Worm (Caenorhabditis elegans): ENCODE data around the gene gldi-8.

Gene gldi-8

ce11 chrIII:12612519-12612935 lies 13.0 kb upstream of the gldi-8 start (continued):
- TF ChIP-seq nhr-77 (tag; optimal IDR thresholded peaks at IDR 0.05) (peak; percentile 79), mdl-1 (tag; optimal IDR thresholded peaks at IDR 0.05) (peak; percentile 96 to 98), nhr-23 (tag; optimal IDR thresholded peaks at IDR 0.05) (no peak), unc-62 (GFP tag; optimal IDR thresholded peaks at IDR 0.05) (peak; percentile 100)

- TF ChIP-seq blmp-1 (tag; optimal IDR thresholded peaks at IDR 0.05; ENCODE audit: insufficient read depth) (no peak), ztf-1 (GFP tag; conservative IDR thresholded peaks at IDR 0.05) (no peak), ZK546.5 (tag; optimal IDR thresholded peaks at IDR 0.05) (no peak), nhr-129 (tag; optimal IDR thresholded peaks at IDR 0.05) (no peak), alr-1 (tag; optimal IDR thresholded peaks at IDR 0.05) (no peak), lin-13 (GFP tag; optimal IDR thresholded peaks at IDR 0.05) (no peak), egl-27 (tag; optimal IDR thresholded peaks at IDR 0.05) (no peak), zag-1 (tag; optimal IDR thresholded peaks at IDR 0.05) (no peak), ztf-11 (tag; optimal IDR thresholded peaks at IDR 0.05) (no peak), lin-11 (tag; optimal IDR thresholded peaks at IDR 0.05) (no peak), ceh-82 (tag; optimal IDR thresholded peaks at IDR 0.05) (no peak), fos-1 (tag; optimal IDR thresholded peaks at IDR 0.05) (no peak), C34F6.9 (tag; optimal IDR thresholded peaks at IDR 0.05) (no peak)
These were observed 11.9 kb upstream of the gldi-8 start for ce11 chrIII:12611414-12611813.

ce11 chrIII:12609410-12609809 lies 9.9 kb upstream of the gldi-8 start:
- TF ChIP-seq ama-1 (optimal IDR thresholded peaks at IDR 0.05) = peak; percentile 26
- TF ChIP-seq dmd-4 (tag; optimal IDR thresholded peaks at IDR 0.05) = no peak

ce11 chrIII:12608989-12609388 lies 9.5 kb upstream of the gldi-8 start, which contains the start of gene Y111B2A.12:
Gene Y111B2A.12, plus strand, starts transcription at chrIII:12609289.
- no peak for TF ChIP-seq elt-3 (tag; optimal IDR thresholded peaks at IDR 0.05)
- TF ChIP-seq unc-62 (GFP tag; optimal IDR thresholded peaks at IDR 0.05) = no peak
- no peak for TF ChIP-seq ztf-1 (GFP tag; conservative IDR thresholded peaks at IDR 0.05)
- TF ChIP-seq egl-27 (tag; optimal IDR thresholded peaks at IDR 0.05) = no peak
- TF ChIP-seq sem-4 (tag; optimal IDR thresholded peaks at IDR 0.05) = no peak
- TF ChIP-seq skn-1 (tag; optimal IDR thresholded peaks at IDR 0.05) = no peak
- no peak for TF ChIP-seq blmp-1 (tag; optimal IDR thresholded peaks at IDR 0.05; ENCODE audit: insufficient read depth)
- TF ChIP-seq crh-2 (tag; optimal IDR thresholded peaks at IDR 0.05) = no peak
- no peak for TF ChIP-seq unc-39 (tag; optimal IDR thresholded peaks at IDR 0.05)
- no peak for TF ChIP-seq nhr-129 (tag; optimal IDR thresholded peaks at IDR 0.05)
- TF ChIP-seq snpc-4 (tag; optimal IDR thresholded peaks at IDR 0.05) = no peak
- no peak for TF ChIP-seq ama-1 (optimal IDR thresholded peaks at IDR 0.05)
- no peak for TF ChIP-seq aly-2 (tag; optimal IDR thresholded peaks at IDR 0.05)
- no peak for TF ChIP-seq lsy-2 (tag; optimal IDR thresholded peaks at IDR 0.05)
- TF ChIP-seq C34F6.9 (tag; optimal IDR thresholded peaks at IDR 0.05) = no peak
- no peak for TF ChIP-seq dmd-4 (tag; optimal IDR thresholded peaks at IDR 0.05)
- TF ChIP-seq nhr-6 (tag; optimal IDR thresholded peaks at IDR 0.05) = no peak
- TF ChIP-seq nhr-12 (tag; optimal IDR thresholded peaks at IDR 0.05) = no peak
- no peak for TF ChIP-seq F13H6.1 (tag; optimal IDR thresholded peaks at IDR 0.05)

- TF ChIP-seq nhr-12 (tag; optimal IDR thresholded peaks at IDR 0.05) = no peak
- no peak for TF ChIP-seq unc-39 (tag; optimal IDR thresholded peaks at IDR 0.05)
- TF ChIP-seq sma-3 (GFP tag; optimal IDR thresholded peaks at IDR 0.05) = peak; percentile 94
- TF ChIP-seq ceh-82 (tag; optimal IDR thresholded peaks at IDR 0.05) = peak; percentile 57
- no peak for TF ChIP-seq mbf-1 (tag; optimal IDR thresholded peaks at IDR 0.05)
- TF ChIP-seq nhr-10 (tag; optimal IDR thresholded peaks at IDR 0.05) = peak; percentile 57
- TF ChIP-seq Y55F3AM.14 (GFP tag; optimal IDR thresholded peaks at IDR 0.05) = peak; percentile 88
- TF ChIP-seq lin-39 (tag; optimal IDR thresholded peaks at IDR 0.05) = no peak
- peak; percentile 48 for TF ChIP-seq blmp-1 (tag; optimal IDR thresholded peaks at IDR 0.05; ENCODE audit: insufficient read depth)
- TF ChIP-seq nhr-23 (tag; optimal IDR thresholded peaks at IDR 0.05) = no peak
- TF ChIP-seq C34F6.9 (tag; optimal IDR thresholded peaks at IDR 0.05) = peak; percentile 97
- peak; percentile 98 for TF ChIP-seq F13H6.1 (tag; optimal IDR thresholded peaks at IDR 0.05)
- TF ChIP-seq nhr-6 (tag; optimal IDR thresholded peaks at IDR 0.05) = peak; percentile 77
- peak; percentile 80 for TF ChIP-seq gmeb-1 (tag; optimal IDR thresholded peaks at IDR 0.05)
- TF ChIP-seq mab-5 (tag; optimal IDR thresholded peaks at IDR 0.05) = peak; percentile 79
- peak; percentile 92 for TF ChIP-seq sma-9 (GFP tag; optimal IDR thresholded peaks at IDR 0.05)
- TF ChIP-seq sma-9 (tag; optimal IDR thresholded peaks at IDR 0.05) = no peak
- no peak for TF ChIP-seq dmd-4 (tag; optimal IDR thresholded peaks at IDR 0.05)
- peak; percentile 93 for TF ChIP-seq unc-55 (GFP tag; optimal IDR thresholded peaks at IDR 0.05)
- peak; percentile 91 for TF ChIP-seq nhr-25 (tag; optimal IDR thresholded peaks at IDR 0.05)
- peak; percentile 39 for TF ChIP-seq snpc-4 (tag; optimal IDR thresholded peaks at IDR 0.05)
- TF ChIP-seq crh-2 (tag; optimal IDR thresholded peaks at IDR 0.05) = peak; percentile 99
- TF ChIP-seq ZK546.5 (tag; optimal IDR thresholded peaks at IDR 0.05) = no peak
- TF ChIP-seq unc-62 (GFP tag; optimal IDR thresholded peaks at IDR 0.05) = peak; percentile 19
- TF ChIP-seq elt-3 (tag; optimal IDR thresholded peaks at IDR 0.05) = no peak
- TF ChIP-seq egl-27 (tag; optimal IDR thresholded peaks at IDR 0.05) = peak; percentile 78
- peak; percentile 76 for TF ChIP-seq ztf-4 (tag; optimal IDR thresholded peaks at IDR 0.05)
- TF ChIP-seq ama-1 (optimal IDR thresholded peaks at IDR 0.05) = peak; percentile 92
- peak; percentile 79 for TF ChIP-seq ceh-16 (tag; optimal IDR thresholded peaks at IDR 0.05)
These were observed 8.9 kb upstream of the gldi-8 start, which contains the start of gene epc-1 for ce11 chrIII:12608220-12608958. Gene epc-1, minus strand, starts transcription at chrIII:12608586.

Measured in whole organism, L2 larva.